Fruit fly (Drosophila melanogaster) whole organism, embryonic: ENCODE measurements around the gene CAH3.

Source experiments
- ATbp ChIP-seq: fragments of 200-800 bp; sonication (Bioruptor generic); optimal IDR thresholded peaks from 2 replicates; lab custom pipeline; 2017; ENCODE audit warnings: missing biosample characterization, mild to moderate bottlenecking, missing genetic modification characterization, missing genetic modification reagents
- Adf1 ChIP-seq: fragments of 200-800 bp; sonication (Bioruptor generic); IDR thresholded peaks from 2 replicates; pipeline ENCODE4 v1.3.6; 2022; ENCODE audit warnings: missing biosample characterization, missing genetic modification characterization
- B-H1 ChIP-seq: fragments of 200-800 bp; sonication (Bioruptor generic); IDR thresholded peaks from 3 replicates; pipeline ENCODE4 v1.3.6; 2022; ENCODE audit warnings: missing biosample characterization, missing genetic modification characterization
- Bgb ChIP-seq: fragments of 200-800 bp; sonication (Bioruptor generic); IDR thresholded peaks from 2 replicates; pipeline ENCODE4 v1.3.6; 2022; ENCODE audit warnings: missing biosample characterization, missing genetic modification characterization; ENCODE audit not compliant: partially characterized antibody
- Bteb2 ChIP-seq: fragments of 200-800 bp; sonication (Bioruptor generic); optimal IDR thresholded peaks from 2 replicates; lab custom pipeline; 2016; ENCODE audit warnings: missing biosample characterization, missing genetic modification characterization
- CG10543 ChIP-seq: fragments of 200-800 bp; sonication (Bioruptor generic); optimal IDR thresholded peaks from 3 replicates; lab custom pipeline; 2017; ENCODE audit warnings: missing biosample characterization, mild to moderate bottlenecking, missing genetic modification characterization, moderate library complexity
- CG11398 ChIP-seq: fragments of 200-800 bp; sonication (Bioruptor generic); optimal IDR thresholded peaks from 2 replicates; lab custom pipeline; 2016; ENCODE audit warnings: missing biosample characterization, missing genetic modification characterization
- CG11504 ChIP-seq: fragments of 200-800 bp; sonication (Bioruptor generic); optimal IDR thresholded peaks from 3 replicates; lab custom pipeline; 2019; ENCODE audit warnings: missing biosample characterization, mild to moderate bottlenecking, missing genetic modification characterization, moderate library complexity
- CG1603 ChIP-seq: fragments of 200-800 bp; sonication (Bioruptor generic); optimal IDR thresholded peaks from 2 replicates; lab custom pipeline; 2019; ENCODE audit warnings: missing biosample characterization, mild to moderate bottlenecking, missing genetic modification characterization, moderate library complexity
- CG2120 ChIP-seq: fragments of 200-800 bp; sonication (Bioruptor generic); optimal IDR thresholded peaks from 3 replicates; lab custom pipeline; 2016; ENCODE audit warnings: missing biosample characterization, missing genetic modification characterization
- CG2678 ChIP-seq: fragments of 200-800 bp; sonication (Bioruptor generic); optimal IDR thresholded peaks from 3 replicates; lab custom pipeline; 2019; ENCODE audit warnings: missing biosample characterization, mild to moderate bottlenecking, missing genetic modification characterization, moderate library complexity
- CG30403 ChIP-seq: fragments of 200-800 bp; sonication (Bioruptor generic); optimal IDR thresholded peaks from 3 replicates; lab custom pipeline; 2016; ENCODE audit warnings: missing biosample characterization, missing genetic modification characterization
- CG3407 ChIP-seq: fragments of 200-800 bp; sonication (Bioruptor generic); optimal IDR thresholded peaks from 2 replicates; lab custom pipeline; 2018; ENCODE audit warnings: missing biosample characterization, mild to moderate bottlenecking, missing genetic modification characterization
- CG3726 ChIP-seq: fragments of 200-800 bp; sonication (Bioruptor generic); IDR thresholded peaks from 3 replicates; pipeline ENCODE4, ENCODE4 v1.3.6; 2022; ENCODE audit warnings: missing biosample characterization, missing genetic modification characterization
- CG3995 ChIP-seq: fragments of 200-800 bp; sonication (Bioruptor generic); optimal IDR thresholded peaks from 3 replicates; lab custom pipeline; 2016; ENCODE audit warnings: missing biosample characterization, missing genetic modification characterization
- CG42726 ChIP-seq: fragments of 200-800 bp; sonication (Bioruptor generic); IDR thresholded peaks from 2 replicates; pipeline ENCODE4 v1.3.6; 2022; ENCODE audit warnings: missing biosample characterization, missing genetic modification characterization; ENCODE audit not compliant: partially characterized antibody
- CG4854 ChIP-seq: fragments of 200-800 bp; sonication (Bioruptor generic); optimal IDR thresholded peaks from 2 replicates; lab custom pipeline; 2016; ENCODE audit warnings: missing biosample characterization, missing genetic modification characterization, inconsistent platforms
- CG5953 ChIP-seq: fragments of 200-800 bp; sonication (Bioruptor generic); IDR thresholded peaks from 2 replicates; pipeline ENCODE4 v1.3.6; 2022; ENCODE audit warnings: missing biosample characterization, missing genetic modification characterization
- CG8281 ChIP-seq: fragments of 200-800 bp; sonication (Bioruptor generic); optimal IDR thresholded peaks from 2 replicates; lab custom pipeline; 2018; ENCODE audit warnings: missing biosample characterization, mild to moderate bottlenecking, missing genetic modification characterization, moderate library complexity
- CG9876 ChIP-seq: fragments of 200-800 bp; sonication (Bioruptor generic); optimal IDR thresholded peaks from 2 replicates; lab custom pipeline; 2016; ENCODE audit warnings: missing biosample characterization, missing genetic modification characterization
- Camta ChIP-seq: fragments of 200-800 bp; sonication (Bioruptor generic); optimal IDR thresholded peaks from 2 replicates; lab custom pipeline; 2016; ENCODE audit warnings: missing biosample characterization, missing genetic modification characterization
- Ets97D ChIP-seq: fragments of 200-800 bp; sonication (Bioruptor generic); optimal IDR thresholded peaks from 3 replicates; lab custom pipeline; 2016; ENCODE audit warnings: missing biosample characterization, missing genetic modification characterization
- Fer3 ChIP-seq: fragments of 200-800 bp; sonication (Bioruptor generic); optimal IDR thresholded peaks from 2 replicates; lab custom pipeline; 2018; ENCODE audit warnings: missing biosample characterization, mild to moderate bottlenecking, missing genetic modification characterization, moderate library complexity
- H2.0 ChIP-seq: fragments of 200-800 bp; sonication (Bioruptor generic); IDR thresholded peaks from 2 replicates; pipeline ENCODE4 v1.3.6; 2022; ENCODE audit warnings: missing biosample characterization, missing genetic modification characterization
- HmgZ ChIP-seq: fragments of 200-800 bp; sonication (Bioruptor generic); optimal IDR thresholded peaks from 2 replicates; lab custom pipeline; 2018; ENCODE audit warnings: missing biosample characterization, mild to moderate bottlenecking, missing genetic modification characterization
- Kr ChIP-seq: fragments of 200-800 bp; sonication (Bioruptor generic); optimal IDR thresholded peaks from 2 replicates; lab custom pipeline; 2017; ENCODE audit warnings: missing biosample characterization, mild to moderate bottlenecking, missing genetic modification characterization
- Lim3 ChIP-seq: fragments of 200-800 bp; sonication (Bioruptor generic); IDR thresholded peaks from 2 replicates; pipeline ENCODE4 v1.3.6; 2022; ENCODE audit warnings: missing biosample characterization, missing genetic modification characterization
- Mrtf ChIP-seq: fragments of 200-800 bp; sonication (Bioruptor generic); IDR thresholded peaks from 3 replicates; pipeline ENCODE4 v1.3.6; 2022; ENCODE audit warnings: missing biosample characterization, missing genetic modification characterization
- Nf-YA ChIP-seq: fragments of 200-800 bp; sonication (Bioruptor generic); IDR thresholded peaks from 2 replicates; pipeline ENCODE4 v1.3.6; 2022; ENCODE audit warnings: missing biosample characterization, missing genetic modification characterization
- Nf-YC ChIP-seq: fragments of 200-800 bp; optimal IDR thresholded peaks from 3 replicates; lab custom pipeline; 2019; ENCODE audit warnings: missing biosample characterization, mild to moderate bottlenecking, missing genetic modification characterization, moderate library complexity
- caup ChIP-seq: fragments of 200-800 bp; sonication (Bioruptor generic); optimal IDR thresholded peaks from 3 replicates; lab custom pipeline; 2017; ENCODE audit warnings: missing biosample characterization, mild to moderate bottlenecking, missing genetic modification characterization, moderate library complexity; ENCODE audit not compliant: severe bottlenecking
- dysf ChIP-seq: fragments of 200-800 bp; sonication (Bioruptor generic); IDR thresholded peaks from 3 replicates; pipeline ENCODE4 v1.3.6; 2022; ENCODE audit warnings: missing biosample characterization, missing genetic modification characterization
- esg ChIP-seq: fragments of 200-800 bp; sonication (Bioruptor generic); conservative IDR thresholded peaks from 2 replicates; pipeline ENCODE4 v1.3.6; 2022; ENCODE audit warnings: missing biosample characterization, missing genetic modification characterization
- exex ChIP-seq: fragments of 200-800 bp; sonication (Bioruptor generic); optimal IDR thresholded peaks from 4 replicates; lab custom pipeline; 2018; ENCODE audit warnings: missing biosample characterization, mild to moderate bottlenecking, missing genetic modification characterization, moderate library complexity
- eyg ChIP-seq: fragments of 200-800 bp; sonication (Bioruptor generic); optimal IDR thresholded peaks from 3 replicates; lab custom pipeline; 2016; ENCODE audit warnings: missing biosample characterization, missing genetic modification characterization
- fd64A ChIP-seq: fragments of 200-800 bp; sonication (Bioruptor generic); optimal IDR thresholded peaks from 3 replicates; lab custom pipeline; 2018; ENCODE audit warnings: missing biosample characterization, mild to moderate bottlenecking, missing genetic modification characterization
- grau ChIP-seq: fragments of 200-800 bp; optimal IDR thresholded peaks from 3 replicates; lab custom pipeline; 2019; ENCODE audit warnings: missing biosample characterization, mild to moderate bottlenecking, missing genetic modification characterization, moderate library complexity
- hb ChIP-seq: fragments of 200-800 bp; sonication (Bioruptor generic); IDR thresholded peaks from 3 replicates; pipeline ENCODE4 v1.3.6; 2022; ENCODE audit warnings: missing biosample characterization, missing genetic modification characterization; ENCODE audit not compliant: partially characterized antibody
- ken ChIP-seq: fragments of 200-800 bp; sonication (Bioruptor generic); IDR thresholded peaks from 3 replicates; pipeline ENCODE4 v1.3.6; 2022; ENCODE audit warnings: missing biosample characterization, missing genetic modification characterization
- kni ChIP-seq: fragments of 200-800 bp; sonication (Bioruptor generic); optimal IDR thresholded peaks from 3 replicates; lab custom pipeline; 2017; ENCODE audit warnings: mild to moderate bottlenecking, missing biosample characterization, missing genetic modification reagents, missing genetic modification characterization
- mam ChIP-seq: fragments of 200-800 bp; sonication (Bioruptor generic); optimal IDR thresholded peaks from 3 replicates; lab custom pipeline; 2016; ENCODE audit warnings: missing biosample characterization, missing genetic modification characterization
- nerfin-1 ChIP-seq: fragments of 200-800 bp; sonication (Bioruptor generic); optimal IDR thresholded peaks from 3 replicates; lab custom pipeline; 2019; ENCODE audit warnings: missing biosample characterization, mild to moderate bottlenecking, missing genetic modification characterization, moderate library complexity
- otp ChIP-seq: fragments of 200-800 bp; sonication (Bioruptor generic); IDR thresholded peaks from 3 replicates; pipeline ENCODE4, ENCODE4 v1.3.6; 2022; ENCODE audit warnings: missing biosample characterization, missing genetic modification characterization
- phol ChIP-seq: fragments of 200-800 bp; sonication (Bioruptor generic); optimal IDR thresholded peaks from 3 replicates; lab custom pipeline; 2018; ENCODE audit warnings: missing biosample characterization, mild to moderate bottlenecking, missing genetic modification characterization, moderate library complexity
- psq ChIP-seq: fragments of 200-800 bp; sonication (Bioruptor generic); optimal IDR thresholded peaks from 2 replicates; lab custom pipeline; 2017; ENCODE audit warnings: missing biosample characterization, missing genetic modification characterization
- pzg ChIP-seq: fragments of 200-800 bp; sonication (Bioruptor generic); optimal IDR thresholded peaks from 3 replicates; lab custom pipeline; 2018; ENCODE audit warnings: missing biosample characterization, mild to moderate bottlenecking, missing genetic modification characterization, moderate library complexity
- schlank ChIP-seq: fragments of 200-800 bp; sonication (Bioruptor generic); optimal IDR thresholded peaks from 2 replicates; lab custom pipeline; 2018; ENCODE audit warnings: missing biosample characterization, mild to moderate bottlenecking, missing genetic modification characterization
- wor ChIP-seq: fragments of 200-800 bp; sonication (Bioruptor generic); IDR thresholded peaks from 2 replicates; pipeline ENCODE4 v1.3.6; 2022; ENCODE audit warnings: missing biosample characterization, missing genetic modification characterization
- yki ChIP-seq: fragments of >200 bp; optimal IDR thresholded peaks from 3 replicates; lab custom pipeline; 2018
- zfh2 ChIP-seq: fragments of 200-800 bp; sonication (Bioruptor generic); optimal IDR thresholded peaks from 2 replicates; lab custom pipeline; 2016; ENCODE audit warnings: missing biosample characterization, missing genetic modification characterization

CAH3 gene

dm6 chrX:8676631-8677224 lies 4.3 kb upstream of the CAH3 start, which contains the start of gene Rubicon (continued):
- TF ChIP-seq otp (no peak), CG5953 (no peak), eyg (GFP tag; lab: Kevin White, UChicago) (no peak), zfh2 (GFP tag; lab: Kevin White, UChicago) (peak; percentile 4), pzg (peak; percentile 95), CG30403 (GFP tag; lab: Kevin White, UChicago) (no peak), CG11398 (no peak), CG3407 (GFP tag; lab: Kevin White, UChicago) (no peak), CG9876 (GFP tag; lab: Kevin White, UChicago) (peak; percentile 50), CG42726 (peak; percentile 90), ATbp (GFP tag; lab: Kevin White, UChicago) (peak; percentile 18), CG2678 (tag; lab: Kevin White, UChicago) (peak; percentile 8), grau (tag; lab: Kevin White, UChicago) (peak; percentile 42), kni (GFP tag; lab: Kevin White, UChicago) (peak; percentile 6), esg (GFP tag; lab: Robert Waterston, UW) (no peak), CG8281 (tag; lab: Kevin White, UChicago) (no peak), H2.0 (GFP tag; lab: Robert Waterston, UW) (0 out of 2 replicates have a peak, but pooled peaks have one; percentile 20), Nf-YC (tag; lab: Kevin White, UChicago) (peak; percentile 96), schlank (no peak), Bteb2 (GFP tag; lab: Kevin White, UChicago) (no peak), CG2120 (GFP tag; lab: Kevin White, UChicago) (peak; percentile 29), yki (peak; percentile 16), dysf (peak; percentile 43; the same call in 1 of the 3 replicates), HmgZ (tag; lab: Kevin White, UChicago) (peak; percentile 79), Fer3 (tag; lab: Kevin White, UChicago) (peak; percentile 26), wor (GFP tag; lab: Robert Waterston, UW) (no peak), nerfin-1 (peak; percentile 31), fd64A (no peak), caup (GFP tag; lab: Kevin White, UChicago) (peak; percentile 47), CG10543 (GFP tag; lab: Kevin White, UChicago) (peak; percentile 48), Mrtf (GFP tag; lab: Robert Waterston, UW) (no peak), CG1603 (tag; lab: Kevin White, UChicago) (peak; percentile 87), Ets97D (GFP tag; lab: Kevin White, UChicago) (peak; percentile 89), exex (peak; percentile 73), hb (GFP tag; lab: Robert Waterston, UW) (peak; percentile 87), CG3995 (GFP tag; lab: Kevin White, UChicago) (peak; percentile 10), phol (peak; percentile 37), Nf-YA (GFP tag; lab: Robert Waterston, UW) (peak; percentile 66), Adf1 (GFP tag; lab: Robert Waterston, UW) (0 out of 2 replicates have a peak, but pooled peaks have one; percentile 17), ken (GFP tag; lab: Robert Waterston, UW) (peak; percentile 65; the same call in 2 of the 3 replicates), Kr (GFP tag; lab: Kevin White, UChicago) (no peak), mam (GFP tag; lab: Kevin White, UChicago) (peak; percentile 16), B-H1 (GFP tag; lab: Robert Waterston, UW) (no peak; the same call in 2 of the 3 replicates), Lim3 (no peak), CG4854 (GFP tag; lab: Kevin White, UChicago) (no peak), psq (GFP tag; lab: Kevin White, UChicago) (no peak), Bgb (GFP tag; lab: Robert Waterston, UW) (peak; percentile 95), CG3726 (no peak), CG11504 (tag; lab: Kevin White, UChicago) (peak; percentile 36), Camta (GFP tag; lab: Kevin White, UChicago) (no peak)
